Fruit fly (Drosophila melanogaster) whole organism, embryonic: Measurements from ENCODE around the gene CG9682.

Experiments used
- B-H2 ChIP-seq: fragments of 200-800 bp; sonication (Bioruptor generic); optimal IDR thresholded peaks from 2 replicates; lab custom pipeline; 2018; ENCODE audit warnings: missing biosample characterization, mild to moderate bottlenecking, missing genetic modification characterization
- Bgb ChIP-seq: fragments of 200-800 bp; sonication (Bioruptor generic); IDR thresholded peaks from 2 replicates; pipeline ENCODE4 v1.3.6; 2022; ENCODE audit warnings: missing biosample characterization, missing genetic modification characterization; ENCODE audit not compliant: partially characterized antibody
- CG13775 ChIP-seq: fragments of 200-800 bp; sonication (Bioruptor generic); optimal IDR thresholded peaks from 3 replicates; lab custom pipeline; 2017; ENCODE audit warnings: missing biosample characterization, mild to moderate bottlenecking, missing genetic modification characterization
- CG13894 ChIP-seq: fragments of 200-800 bp; sonication (Bioruptor generic); optimal IDR thresholded peaks from 3 replicates; lab custom pipeline; 2018; ENCODE audit warnings: missing biosample characterization, mild to moderate bottlenecking, missing genetic modification characterization, moderate library complexity
- CG14710 ChIP-seq: fragments of 200-800 bp; sonication (Bioruptor generic); optimal IDR thresholded peaks from 3 replicates; lab custom pipeline; 2019; ENCODE audit warnings: missing biosample characterization, mild to moderate bottlenecking, missing genetic modification characterization, moderate library complexity
- CG15011 ChIP-seq: fragments of 200-800 bp; sonication (Bioruptor generic); optimal IDR thresholded peaks from 3 replicates; lab custom pipeline; 2018; ENCODE audit warnings: missing biosample characterization, mild to moderate bottlenecking, missing genetic modification characterization
- CG1529 ChIP-seq: fragments of 200-800 bp; sonication (Bioruptor generic); optimal IDR thresholded peaks from 3 replicates; lab custom pipeline; 2018; ENCODE audit warnings: missing biosample characterization, missing genetic modification characterization
- CG16813 ChIP-seq: fragments of 200-800 bp; sonication (Bioruptor generic); IDR thresholded peaks from 3 replicates; pipeline ENCODE4 v1.3.6; 2022; ENCODE audit warnings: missing biosample characterization, missing genetic modification characterization; ENCODE audit not compliant: partially characterized antibody
- CG17359 ChIP-seq: fragments of 200-800 bp; sonication (Bioruptor generic); optimal IDR thresholded peaks from 3 replicates; lab custom pipeline; 2018; ENCODE audit warnings: missing biosample characterization, mild to moderate bottlenecking, missing genetic modification characterization, moderate library complexity
- CG17802 ChIP-seq: fragments of 200-800 bp; sonication (Bioruptor generic); optimal IDR thresholded peaks from 2 replicates; lab custom pipeline; 2018; ENCODE audit warnings: missing biosample characterization, mild to moderate bottlenecking, missing genetic modification characterization, moderate library complexity
- CG17829 ChIP-seq: fragments of 200-800 bp; optimal IDR thresholded peaks from 2 replicates; lab custom pipeline; 2019; ENCODE audit warnings: missing biosample characterization, mild to moderate bottlenecking, missing genetic modification characterization, moderate library complexity
- CG1792 ChIP-seq: fragments of 200-800 bp; sonication (Bioruptor generic); optimal IDR thresholded peaks from 2 replicates; lab custom pipeline; 2016; ENCODE audit warnings: missing biosample characterization, missing genetic modification characterization
- CG30020 ChIP-seq: fragments of 200-800 bp; optimal IDR thresholded peaks from 2 replicates; lab custom pipeline; 2019; ENCODE audit warnings: missing biosample characterization, mild to moderate bottlenecking, missing genetic modification characterization, moderate library complexity
- CG7928 ChIP-seq: fragments of 200-800 bp; sonication (Bioruptor generic); optimal IDR thresholded peaks from 2 replicates; lab custom pipeline; 2017; ENCODE audit warnings: missing biosample characterization, mild to moderate bottlenecking, missing genetic modification characterization
- CG8765 ChIP-seq: fragments of 200-800 bp; sonication (Bioruptor generic); IDR thresholded peaks from 2 replicates; pipeline ENCODE4 v1.3.6; 2022; ENCODE audit warnings: missing biosample characterization, missing genetic modification characterization
- Deaf1 ChIP-seq: fragments of 200-800 bp; optimal IDR thresholded peaks from 3 replicates; lab custom pipeline; 2019; ENCODE audit warnings: missing biosample characterization, mild to moderate bottlenecking, missing genetic modification characterization, moderate library complexity
- Fer3 ChIP-seq: fragments of 200-800 bp; sonication (Bioruptor generic); optimal IDR thresholded peaks from 2 replicates; lab custom pipeline; 2018; ENCODE audit warnings: missing biosample characterization, mild to moderate bottlenecking, missing genetic modification characterization, moderate library complexity
- HLH54F ChIP-seq: fragments of 200-800 bp; sonication (Bioruptor generic); optimal IDR thresholded peaks from 3 replicates; lab custom pipeline; 2016; ENCODE audit warnings: missing biosample characterization, missing genetic modification characterization
- Hmr ChIP-seq: fragments of 200-800 bp; sonication (Bioruptor generic); optimal IDR thresholded peaks from 3 replicates; lab custom pipeline; 2017; ENCODE audit warnings: mild to moderate bottlenecking, missing biosample characterization, missing genetic modification reagents, missing genetic modification characterization
- Hr78 ChIP-seq, 2 experiments: fragments of 200-800 bp in 1 of 2; fragments of >200 bp in 1 of 2; sonication (Bioruptor generic) in 1 of 2; optimal IDR thresholded peaks; 2 replicates each; lab custom pipeline; 2017 to 2019; ENCODE audit warnings: missing biosample characterization in 2 of 2, missing genetic modification characterization in 2 of 2, mild to moderate bottlenecking in 1 of 2, moderate library complexity in 1 of 2
- Mad ChIP-seq: fragments of 200-800 bp; sonication (Bioruptor generic); optimal IDR thresholded peaks from 2 replicates; lab custom pipeline; 2016; ENCODE audit warnings: missing biosample characterization, missing genetic modification characterization
- NC2β ChIP-seq: fragments of 200-800 bp; sonication (Bioruptor generic); optimal IDR thresholded peaks from 2 replicates; lab custom pipeline; 2016; ENCODE audit warnings: missing biosample characterization, missing genetic modification characterization
- NFAT ChIP-seq: fragments of 200-800 bp; sonication (Bioruptor generic); IDR thresholded peaks from 2 replicates; pipeline ENCODE4 v1.3.6; 2022; ENCODE audit warnings: missing biosample characterization, missing genetic modification characterization
- Nf-YC ChIP-seq: fragments of 200-800 bp; optimal IDR thresholded peaks from 3 replicates; lab custom pipeline; 2019; ENCODE audit warnings: missing biosample characterization, mild to moderate bottlenecking, missing genetic modification characterization, moderate library complexity
- Optix ChIP-seq: fragments of 200-800 bp; sonication (Bioruptor generic); IDR thresholded peaks from 3 replicates; pipeline ENCODE4 v1.3.6; 2022; ENCODE audit warnings: missing biosample characterization, missing genetic modification characterization
- Pdp1 ChIP-seq, 2 experiments: fragments of 200-800 bp; sonication (Bioruptor generic); optimal IDR thresholded peaks; 3 replicates each; lab custom pipeline; 2016; ENCODE audit warnings: missing biosample characterization in 2 of 2, missing genetic modification characterization in 2 of 2, mild to moderate bottlenecking in 1 of 2, moderate library complexity in 1 of 2
- TFAM ChIP-seq: fragments of 200-800 bp; sonication (Bioruptor generic); optimal IDR thresholded peaks from 2 replicates; lab custom pipeline; 2017; ENCODE audit warnings: missing biosample characterization, missing genetic modification characterization, inconsistent platforms
- Tbp ChIP-seq: fragments of >200 bp; optimal IDR thresholded peaks from 2 replicates; lab custom pipeline; 2018; ENCODE audit warnings: missing biosample characterization, missing genetic modification characterization
- Vsx1 ChIP-seq: fragments of 200-800 bp; sonication (Bioruptor generic); optimal IDR thresholded peaks from 2 replicates; lab custom pipeline; 2017; ENCODE audit warnings: missing biosample characterization, mild to moderate bottlenecking, missing genetic modification characterization, missing genetic modification reagents
- ara ChIP-seq: fragments of 200-800 bp; sonication (Bioruptor generic); IDR thresholded peaks from 2 replicates; pipeline ENCODE4 v1.3.6; 2022; ENCODE audit warnings: missing biosample characterization, missing genetic modification characterization
- cwo ChIP-seq: fragments of 200-800 bp; sonication (Bioruptor generic); optimal IDR thresholded peaks from 3 replicates; lab custom pipeline; 2017; ENCODE audit warnings: missing biosample characterization, missing genetic modification characterization, mild to moderate bottlenecking, moderate library complexity, missing genetic modification reagents
- dmrt11E ChIP-seq: fragments of 200-800 bp; sonication (Bioruptor generic); optimal IDR thresholded peaks from 3 replicates; lab custom pipeline; 2018; ENCODE audit warnings: missing biosample characterization, mild to moderate bottlenecking, missing genetic modification characterization, moderate library complexity
- emc ChIP-seq: fragments of 200-800 bp; sonication (Bioruptor generic); optimal IDR thresholded peaks from 2 replicates; lab custom pipeline; 2016; ENCODE audit warnings: missing biosample characterization, missing genetic modification characterization
- exex ChIP-seq: fragments of 200-800 bp; sonication (Bioruptor generic); optimal IDR thresholded peaks from 4 replicates; lab custom pipeline; 2018; ENCODE audit warnings: missing biosample characterization, mild to moderate bottlenecking, missing genetic modification characterization, moderate library complexity
- fd64A ChIP-seq: fragments of 200-800 bp; sonication (Bioruptor generic); optimal IDR thresholded peaks from 3 replicates; lab custom pipeline; 2018; ENCODE audit warnings: missing biosample characterization, mild to moderate bottlenecking, missing genetic modification characterization
- fu2 ChIP-seq: fragments of 200-800 bp; sonication (Bioruptor generic); optimal IDR thresholded peaks from 2 replicates; lab custom pipeline; 2016; ENCODE audit warnings: missing biosample characterization, missing genetic modification characterization
- gem ChIP-seq: fragments of 200-800 bp; sonication (Bioruptor generic); optimal IDR thresholded peaks from 2 replicates; lab custom pipeline; 2019; ENCODE audit warnings: missing biosample characterization, mild to moderate bottlenecking, missing genetic modification characterization, moderate library complexity
- gro ChIP-seq: fragments of 200-800 bp; sonication (Bioruptor generic); optimal IDR thresholded peaks from 2 replicates; lab custom pipeline; 2016; ENCODE audit warnings: missing biosample characterization, missing genetic modification characterization
- hb ChIP-seq: fragments of 200-800 bp; sonication (Bioruptor generic); IDR thresholded peaks from 3 replicates; pipeline ENCODE4 v1.3.6; 2022; ENCODE audit warnings: missing biosample characterization, missing genetic modification characterization; ENCODE audit not compliant: partially characterized antibody
- hkb ChIP-seq, 2 experiments: fragments of 200-800 bp in 1 of 2; fragments of >200 bp in 1 of 2; sonication (Bioruptor generic) in 1 of 2; IDR thresholded peaks in 1 of 2; optimal IDR thresholded peaks in 1 of 2; 2 replicates each; pipeline versions ENCODE4 v1.3.6 to Lab custom; 2017 to 2022; ENCODE audit warnings: missing biosample characterization in 1 of 2, missing genetic modification characterization in 1 of 2
- jing ChIP-seq: fragments of 200-800 bp; sonication (Bioruptor generic); optimal IDR thresholded peaks from 2 replicates; lab custom pipeline; 2018; ENCODE audit warnings: missing biosample characterization, mild to moderate bottlenecking, missing genetic modification characterization
- klu ChIP-seq: fragments of 200-800 bp; sonication (Bioruptor generic); IDR thresholded peaks from 2 replicates; pipeline ENCODE4 v1.3.6; 2022; ENCODE audit warnings: missing biosample characterization, missing genetic modification characterization
- lola ChIP-seq, 3 experiments: fragments of >200 bp in 2 of 3; fragments of 200-800 bp in 1 of 3; sonication (Bioruptor generic) in 1 of 3; optimal IDR thresholded peaks; 2 replicates each; lab custom pipeline; 2017 to 2019; ENCODE audit warnings: missing biosample characterization in 3 of 3, missing genetic modification characterization in 3 of 3, mild to moderate bottlenecking in 1 of 3, moderate library complexity in 1 of 3
- phol ChIP-seq: fragments of 200-800 bp; sonication (Bioruptor generic); optimal IDR thresholded peaks from 3 replicates; lab custom pipeline; 2018; ENCODE audit warnings: missing biosample characterization, mild to moderate bottlenecking, missing genetic modification characterization, moderate library complexity
- psq ChIP-seq: fragments of 200-800 bp; sonication (Bioruptor generic); optimal IDR thresholded peaks from 2 replicates; lab custom pipeline; 2017; ENCODE audit warnings: missing biosample characterization, missing genetic modification characterization
- pzg ChIP-seq: fragments of 200-800 bp; sonication (Bioruptor generic); optimal IDR thresholded peaks from 3 replicates; lab custom pipeline; 2018; ENCODE audit warnings: missing biosample characterization, mild to moderate bottlenecking, missing genetic modification characterization, moderate library complexity
- schlank ChIP-seq: fragments of 200-800 bp; sonication (Bioruptor generic); optimal IDR thresholded peaks from 2 replicates; lab custom pipeline; 2018; ENCODE audit warnings: missing biosample characterization, mild to moderate bottlenecking, missing genetic modification characterization
- tx ChIP-seq: fragments of 200-800 bp; sonication (Bioruptor generic); optimal IDR thresholded peaks from 2 replicates; lab custom pipeline; 2016; ENCODE audit warnings: missing biosample characterization, missing genetic modification characterization
- zf30C ChIP-seq: fragments of 200-800 bp; sonication (Bioruptor generic); optimal IDR thresholded peaks from 3 replicates; lab custom pipeline; 2018; ENCODE audit warnings: missing biosample characterization, mild to moderate bottlenecking, missing genetic modification characterization

Gene CG9682

DNA sequence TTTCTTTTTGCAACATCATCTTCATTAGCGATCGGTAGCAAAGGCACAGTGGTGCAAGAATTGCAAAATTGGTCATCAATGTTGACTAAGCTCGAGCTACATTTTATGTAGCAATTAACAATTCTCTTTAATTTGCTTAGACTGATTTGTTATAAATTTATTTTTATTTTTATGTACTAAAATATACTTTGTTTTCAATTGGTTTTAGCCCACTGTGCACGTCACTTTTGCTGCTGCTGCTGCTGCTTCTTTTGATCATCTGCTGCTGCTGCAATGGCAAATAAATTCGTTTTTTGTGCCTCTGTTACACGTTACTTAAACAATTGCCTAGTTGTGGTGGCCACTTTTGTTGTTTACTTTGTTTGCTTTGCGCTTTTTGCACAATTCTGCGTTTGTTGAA, 45.3 kb downstream of the CG9682 start (continued):
- TF ChIP-seq pzg (no peak), emc (GFP tag; lab: Kevin White, UChicago) (no peak), phol (tag; lab: Kevin White, UChicago) (peak; percentile 84), hkb (optimal IDR thresholded peaks at IDR 0.05; lab: Kevin White, UChicago) (no peak), hkb (GFP tag; IDR thresholded peaks at IDR 0.05; lab: Robert Waterston, UW) (peak; percentile 93), zf30C (GFP tag; lab: Kevin White, UChicago) (no peak), gro (GFP tag; lab: Kevin White, UChicago) (peak; percentile 1), cwo (GFP tag; lab: Kevin White, UChicago) (peak; percentile 49), Hmr (peak; percentile 74), fu2 (peak; percentile 25), CG1529 (GFP tag; lab: Kevin White, UChicago) (peak; percentile 64), B-H2 (GFP tag; lab: Kevin White, UChicago) (no peak), CG16813 (0 out of 3 replicates have a peak, but pooled peaks have one; percentile 14), fd64A (no peak), Bgb (GFP tag; lab: Robert Waterston, UW) (no peak), dmrt11E (tag; lab: Kevin White, UChicago) (peak; percentile 79), tx (GFP tag; lab: Kevin White, UChicago) (no peak), CG13894 (tag; lab: Kevin White, UChicago) (no peak), Deaf1 (peak; percentile 30), CG13775 (GFP tag; lab: Kevin White, UChicago) (peak; percentile 73), CG8765 (peak; percentile 80; the same call in 1 of the 2 replicates), Optix (GFP tag; lab: Robert Waterston, UW) (peak; percentile 65; the same call in 2 of the 3 replicates), CG7928 (GFP tag; lab: Kevin White, UChicago) (peak; percentile 13), CG14710 (tag; lab: Kevin White, UChicago) (peak; percentile 68), Vsx1 (GFP tag; lab: Kevin White, UChicago) (peak; percentile 71), HLH54F (peak; percentile 1), NC2β (GFP tag; lab: Kevin White, UChicago) (peak; percentile 39), schlank (tag; lab: Kevin White, UChicago) (peak; percentile 16), NFAT (GFP tag; lab: Robert Waterston, UW) (peak; percentile 73), ara (GFP tag; lab: Robert Waterston, UW) (peak; percentile 90), lola (GFP tag; optimal IDR thresholded peaks at IDR 0.05; lab: Kevin White, UChicago) (peak in 1 of 3 experiments; percentile 57), Mad (GFP tag; lab: Kevin White, UChicago) (peak; percentile 63), Nf-YC (no peak), CG17359 (tag; lab: Kevin White, UChicago) (peak; percentile 80), CG17829 (peak; percentile 74), CG1792 (GFP tag; lab: Kevin White, UChicago) (no peak), jing (GFP tag; lab: Kevin White, UChicago) (peak; percentile 78), CG15011 (GFP tag; lab: Kevin White, UChicago) (peak; percentile 56), CG17802 (tag; lab: Kevin White, UChicago) (peak; percentile 61), Fer3 (peak; percentile 37), TFAM (GFP tag; lab: Kevin White, UChicago) (no peak), Tbp (GFP tag; lab: Kevin White, UChicago) (no peak), Hr78 (GFP tag; optimal IDR thresholded peaks at IDR 0.05; lab: Kevin White, UChicago) (peak in 1 of 2 experiments; percentile 22), psq (GFP tag; lab: Kevin White, UChicago) (peak; percentile 20), hb (GFP tag; lab: Robert Waterston, UW) (no peak), klu (GFP tag; lab: Robert Waterston, UW) (peak; percentile 46; the same call in 1 of the 2 replicates), gem (peak; percentile 92), CG30020 (tag; lab: Kevin White, UChicago) (no peak), Pdp1 (GFP tag; optimal IDR thresholded peaks at IDR 0.05; lab: Kevin White, UChicago) (peak; percentile 6 to 70), exex (tag; lab: Kevin White, UChicago) (no peak)
